Fruit fly (Drosophila melanogaster): ENCODE data around the gene btd.

btd gene

DNA sequence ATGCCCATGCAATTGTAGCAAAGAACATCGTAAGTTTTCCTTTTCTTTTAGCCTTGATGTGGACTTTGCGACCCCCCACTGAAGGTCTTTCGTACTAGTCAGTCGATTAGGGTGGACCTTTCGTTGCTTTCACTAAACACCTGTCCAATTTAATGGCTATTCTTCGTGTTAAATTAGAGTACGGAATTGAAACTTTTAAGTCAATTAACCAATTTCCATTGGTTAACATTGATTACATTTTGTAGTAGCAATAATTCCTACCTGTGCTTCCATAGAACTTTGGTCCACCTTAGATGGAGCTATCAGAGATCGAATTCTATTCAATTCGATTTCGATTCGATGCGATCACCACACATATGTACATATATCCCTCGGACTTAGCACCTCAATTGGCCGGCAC, 29.6 kb upstream of the btd start (continued):
- TF ChIP-seq esg (GFP tag; conservative IDR thresholded peaks at IDR 0.05) = peak; percentile 46; the same call in 1 of the 2 replicates
- TF ChIP-seq CG15479 (GFP tag; optimal IDR thresholded peaks at IDR 0.05) = no peak
- no peak for TF ChIP-seq CG31365 (tag; optimal IDR thresholded peaks at IDR 0.05)
- peak; percentile 61 for TF ChIP-seq ATbp (GFP tag; optimal IDR thresholded peaks at IDR 0.05)
- TF ChIP-seq Side (GFP tag; optimal IDR thresholded peaks at IDR 0.05) = no peak
- no peak for TF ChIP-seq CG15696 (tag; optimal IDR thresholded peaks at IDR 0.05)
- TF ChIP-seq Max (GFP tag; optimal IDR thresholded peaks at IDR 0.05) = no peak
- peak; percentile 58; the same call in 1 of the 2 replicates for TF ChIP-seq Rfx (GFP tag; IDR thresholded peaks at IDR 0.05)
- TF ChIP-seq stc (GFP tag; IDR thresholded peaks at IDR 0.05) = peak; percentile 55
- TF ChIP-seq CG4424 (GFP tag; optimal IDR thresholded peaks at IDR 0.05) = peak; percentile 22
- no peak for TF ChIP-seq unc-4 (GFP tag; IDR thresholded peaks at IDR 0.05; ENCODE audit: partially characterized antibody)
- TF ChIP-seq cato (GFP tag; optimal IDR thresholded peaks at IDR 0.05; ENCODE audit: borderline replicate concordance) = no peak
- TF ChIP-seq H2.0 (GFP tag; IDR thresholded peaks at IDR 0.05) = peak; percentile 46; the same call in 1 of the 2 replicates
- TF ChIP-seq CG10274 (GFP tag; optimal IDR thresholded peaks at IDR 0.05) = no peak
- peak; percentile 13 for TF ChIP-seq nerfin-1 (tag; optimal IDR thresholded peaks at IDR 0.05)
- peak; percentile 77 for TF ChIP-seq lab (GFP tag; optimal IDR thresholded peaks at IDR 0.05)
- TF ChIP-seq ken (GFP tag; IDR thresholded peaks at IDR 0.05) = 0 out of 3 replicates have a peak, but pooled peaks have one; percentile 56
- TF ChIP-seq Mrtf (GFP tag; IDR thresholded peaks at IDR 0.05) = 0 out of 3 replicates have a peak, but pooled peaks have one; percentile 33
- no peak for TF ChIP-seq CrebB (tag; optimal IDR thresholded peaks at IDR 0.05)
- no peak for TF ChIP-seq mirr (GFP tag; optimal IDR thresholded peaks at IDR 0.05)
- TF ChIP-seq D19A (tag; optimal IDR thresholded peaks at IDR 0.05) = peak; percentile 51
- no peak for TF ChIP-seq CG13894 (tag; optimal IDR thresholded peaks at IDR 0.05)
- TF ChIP-seq lola (GFP tag; optimal IDR thresholded peaks at IDR 0.05) = peak in 1 of 3 experiments; percentile 31
- peak; percentile 67 for TF ChIP-seq CG15269 (tag; optimal IDR thresholded peaks at IDR 0.05)
- no peak for TF ChIP-seq fd102C (GFP tag; optimal IDR thresholded peaks at IDR 0.05)
- no peak for TF ChIP-seq CG7928 (GFP tag; optimal IDR thresholded peaks at IDR 0.05)
- peak; percentile 40 for TF ChIP-seq CG9609 (GFP tag; optimal IDR thresholded peaks at IDR 0.05)
- TF ChIP-seq ara (GFP tag; IDR thresholded peaks at IDR 0.05) = 0 out of 2 replicates have a peak, but pooled peaks have one; percentile 17
- TF ChIP-seq Bgb (GFP tag; IDR thresholded peaks at IDR 0.05; ENCODE audit: partially characterized antibody) = no peak
- no peak for TF ChIP-seq h (optimal IDR thresholded peaks at IDR 0.05)
- peak; percentile 38; the same call in 1 of the 2 replicates for TF ChIP-seq CG10366 (GFP tag; IDR thresholded peaks at IDR 0.05)
- no peak for TF ChIP-seq CG10431 (GFP tag; optimal IDR thresholded peaks at IDR 0.05)
- peak; percentile 37 for TF ChIP-seq CG17829 (tag; optimal IDR thresholded peaks at IDR 0.05)
- TF ChIP-seq CG12219 (GFP tag; optimal IDR thresholded peaks at IDR 0.05) = peak; percentile 66
- no peak for TF ChIP-seq chinmo (GFP tag; IDR thresholded peaks at IDR 0.05; ENCODE audit: partially characterized antibody)
- TF ChIP-seq abd-A (tag; optimal IDR thresholded peaks at IDR 0.05) = no peak
- peak; percentile 43; the same call in 2 of the 3 replicates for TF ChIP-seq CG14050 (GFP tag; IDR thresholded peaks at IDR 0.05)
- TF ChIP-seq CG9727 (GFP tag; optimal IDR thresholded peaks at IDR 0.05) = no peak
- no peak for TF ChIP-seq Atf-2 (GFP tag; optimal IDR thresholded peaks at IDR 0.05)
- no peak for TF ChIP-seq nerfin-2 (GFP tag; IDR thresholded peaks at IDR 0.05; ENCODE audit: partially characterized antibody)
- no peak for TF ChIP-seq amos (GFP tag; IDR thresholded peaks at IDR 0.05; ENCODE audit: partially characterized antibody)
- TF ChIP-seq CG34224 (GFP tag; IDR thresholded peaks at IDR 0.05; ENCODE audit: partially characterized antibody) = no peak
- TF ChIP-seq B-H2 (GFP tag; optimal IDR thresholded peaks at IDR 0.05) = no peak
- peak; percentile 73 for TF ChIP-seq vvl (GFP tag; IDR thresholded peaks at IDR 0.05)
- TF ChIP-seq Lim3 (GFP tag; IDR thresholded peaks at IDR 0.05) = no peak
- TF ChIP-seq Pdp1 (GFP tag; optimal IDR thresholded peaks at IDR 0.05) = no peak
- no peak for TF ChIP-seq Bdp1 (GFP tag; optimal IDR thresholded peaks at IDR 0.05)
- no peak for TF ChIP-seq CG6654 (GFP tag; optimal IDR thresholded peaks at IDR 0.05)
- no peak for TF ChIP-seq dmrt99B (tag; optimal IDR thresholded peaks at IDR 0.05)
